Worm (Caenorhabditis elegans) whole organism, midembryonic: Measurements from ENCODE around the gene F59A6.3.

Experiments used
- T22C8.4 ChIP-seq: fragments of 200-800 bp; sonication (Bioruptor generic); IDR thresholded peaks from 2 replicates; pipeline ENCODE4 v1.3.6; 2022; ENCODE audit warnings: missing genetic modification characterization, missing compliant biosample characterization
- flt-1 ChIP-seq: fragments of 200-800 bp; sonication (Bioruptor generic); IDR thresholded peaks from 2 replicates; pipeline ENCODE4 v1.3.6; 2022; ENCODE audit warnings: missing genetic modification characterization, missing compliant biosample characterization
- klf-2 ChIP-seq: fragments of 200-800 bp; sonication (Bioruptor generic); conservative IDR thresholded peaks from 2 replicates; pipeline ENCODE4 v1.3.6; 2022; ENCODE audit warnings: missing genetic modification reagents, missing genetic modification characterization, missing compliant biosample characterization
- ref-1 ChIP-seq: fragments of 200-800 bp; sonication (Bioruptor generic); conservative IDR thresholded peaks from 2 replicates; pipeline ENCODE4 v1.3.6; 2022; ENCODE audit warnings: missing genetic modification reagents, missing genetic modification characterization, missing compliant biosample characterization
- ztf-29 ChIP-seq: fragments of 200-800 bp; sonication (Bioruptor generic); IDR thresholded peaks from 2 replicates; pipeline ENCODE4 v1.3.6; 2022; ENCODE audit warnings: missing genetic modification reagents, missing genetic modification characterization, missing compliant biosample characterization

DNA sequence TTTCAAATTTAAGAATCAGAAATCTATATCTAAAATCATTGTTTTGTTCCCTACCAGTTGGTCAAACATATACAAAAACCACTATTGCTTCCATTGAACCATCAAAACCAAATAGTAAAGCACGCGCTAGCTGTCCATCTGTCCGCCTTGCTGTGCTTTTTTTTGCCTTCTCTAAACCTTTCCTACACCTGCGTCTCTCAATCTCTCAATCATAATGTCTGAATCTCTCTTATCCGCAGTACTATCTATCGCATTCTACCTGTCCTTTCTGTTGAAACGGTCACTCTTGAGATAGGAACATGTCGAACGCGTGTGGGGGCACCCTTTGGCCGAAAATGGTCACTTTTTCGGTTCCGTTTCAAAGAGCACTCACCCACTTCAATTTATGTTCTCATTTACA, 39.1 kb downstream of the F59A6.3 start:
- TF ChIP-seq T22C8.4 (GFP tag; lab: Robert Waterston, UW) (no peak), ztf-29 (GFP tag; lab: Robert Waterston, UW) (no peak), flt-1 (no peak), klf-2 (no peak), ref-1 (GFP tag; lab: Robert Waterston, UW) (no peak)
